Fruit fly (Drosophila melanogaster) whole organism, prepupa: Measurements from ENCODE around the gene CG15047.

Experiments used
- Blimp-1 ChIP-seq: fragments of 200-800 bp; sonication (Bioruptor generic); optimal IDR thresholded peaks from 3 replicates; lab custom pipeline; 2017; ENCODE audit warnings: missing biosample characterization, missing genetic modification characterization, mild to moderate bottlenecking, moderate library complexity, missing genetic modification reagents
- CG10631 ChIP-seq: fragments of 200-800 bp; sonication (Bioruptor generic); optimal IDR thresholded peaks from 2 replicates; lab custom pipeline; 2016; ENCODE audit warnings: missing biosample characterization, missing genetic modification characterization
- CG10669 ChIP-seq: fragments of 200-800 bp; sonication (Bioruptor generic); optimal IDR thresholded peaks from 3 replicates; lab custom pipeline; 2018; ENCODE audit warnings: missing biosample characterization, mild to moderate bottlenecking, missing genetic modification characterization, moderate library complexity
- CG11294 ChIP-seq: fragments of 200-800 bp; sonication (Bioruptor generic); IDR thresholded peaks from 2 replicates; pipeline ENCODE4 v1.3.6; 2022; ENCODE audit warnings: missing biosample characterization, missing genetic modification characterization
- CG11762 ChIP-seq: fragments of 200-800 bp; sonication (Bioruptor generic); optimal IDR thresholded peaks from 3 replicates; lab custom pipeline; 2016; ENCODE audit warnings: missing biosample characterization, missing genetic modification characterization; ENCODE audit not compliant: insufficient read depth
- CG15336 ChIP-seq: fragments of 200-800 bp; sonication (Bioruptor generic); IDR thresholded peaks from 2 replicates; pipeline ENCODE4 v1.3.6; 2022; ENCODE audit warnings: missing biosample characterization, missing genetic modification characterization
- CG1621 ChIP-seq: fragments of 200-800 bp; sonication (Bioruptor generic); optimal IDR thresholded peaks from 3 replicates; lab custom pipeline; 2018; ENCODE audit warnings: missing biosample characterization, mild to moderate bottlenecking, missing genetic modification characterization
- CG3032 ChIP-seq: fragments of 200-800 bp; optimal IDR thresholded peaks from 2 replicates; lab custom pipeline; 2019; ENCODE audit warnings: missing biosample characterization, mild to moderate bottlenecking, missing genetic modification characterization, moderate library complexity
- CG32006 ChIP-seq: fragments of 200-800 bp; sonication (Bioruptor generic); optimal IDR thresholded peaks from 3 replicates; lab custom pipeline; 2017; ENCODE audit warnings: missing biosample characterization, mild to moderate bottlenecking, missing genetic modification characterization
- CG34406 ChIP-seq: fragments of 200-800 bp; sonication (Bioruptor generic); optimal IDR thresholded peaks from 3 replicates; lab custom pipeline; 2016; ENCODE audit warnings: missing biosample characterization, missing genetic modification characterization
- CG3919 ChIP-seq: fragments of 200-800 bp; sonication (Bioruptor generic); optimal IDR thresholded peaks from 3 replicates; lab custom pipeline; 2016; ENCODE audit warnings: missing biosample characterization, missing genetic modification characterization
- CG4318 ChIP-seq: fragments of 200-800 bp; sonication (Bioruptor generic); optimal IDR thresholded peaks from 3 replicates; lab custom pipeline; 2017; ENCODE audit warnings: missing biosample characterization, mild to moderate bottlenecking, missing genetic modification characterization
- CG6163 ChIP-seq: fragments of 200-800 bp; sonication (Bioruptor generic); IDR thresholded peaks from 3 replicates; pipeline ENCODE4 v1.3.6; 2022; ENCODE audit warnings: missing biosample characterization, missing genetic modification characterization
- CG6276 ChIP-seq: fragments of 200-800 bp; sonication (Bioruptor generic); optimal IDR thresholded peaks from 2 replicates; lab custom pipeline; 2017; ENCODE audit warnings: missing biosample characterization, mild to moderate bottlenecking, missing genetic modification characterization
- CG6808 ChIP-seq: fragments of 200-800 bp; sonication (Bioruptor generic); optimal IDR thresholded peaks from 3 replicates; lab custom pipeline; 2017; ENCODE audit warnings: missing biosample characterization, missing genetic modification characterization, mild to moderate bottlenecking, moderate library complexity, missing genetic modification reagents
- CG6854 ChIP-seq: fragments of 200-800 bp; sonication (Bioruptor generic); optimal IDR thresholded peaks from 2 replicates; lab custom pipeline; 2017; ENCODE audit warnings: missing biosample characterization, mild to moderate bottlenecking, missing genetic modification characterization
- CG7368 ChIP-seq: fragments of 200-800 bp; sonication (Bioruptor generic); optimal IDR thresholded peaks from 3 replicates; lab custom pipeline; 2016; ENCODE audit warnings: missing biosample characterization, missing genetic modification characterization
- CG8119 ChIP-seq: fragments of 200-800 bp; sonication (Bioruptor generic); IDR thresholded peaks from 3 replicates; pipeline ENCODE4 v1.3.6; 2022; ENCODE audit warnings: missing biosample characterization, missing genetic modification characterization
- CG8319 ChIP-seq: fragments of 200-800 bp; sonication (Bioruptor generic); optimal IDR thresholded peaks from 3 replicates; lab custom pipeline; 2016; ENCODE audit warnings: missing biosample characterization, missing genetic modification characterization
- CG8632 ChIP-seq: fragments of 200-800 bp; sonication (Bioruptor generic); optimal IDR thresholded peaks from 3 replicates; lab custom pipeline; 2016; ENCODE audit warnings: missing biosample characterization, missing genetic modification characterization
- Eip78C ChIP-seq: fragments of 200-800 bp; sonication (Bioruptor generic); peaks from one replicate; lab custom pipeline; 2016; ENCODE audit warnings: missing biosample characterization, missing genetic modification characterization
- Ets96B ChIP-seq: fragments of 200-800 bp; optimal IDR thresholded peaks from 2 replicates; lab custom pipeline; 2019; ENCODE audit warnings: missing biosample characterization, mild to moderate bottlenecking, missing genetic modification characterization, moderate library complexity
- Gug ChIP-seq: fragments of 200-800 bp; sonication (Bioruptor generic); IDR thresholded peaks from 2 replicates; pipeline ENCODE4 v1.3.6; 2022; ENCODE audit warnings: missing biosample characterization, missing genetic modification characterization
- Hr38 ChIP-seq: sonication (Bioruptor generic); optimal IDR thresholded peaks from 2 replicates; lab custom pipeline; 2016; ENCODE audit warnings: missing biosample characterization, missing genetic modification characterization
- Hr4 ChIP-seq: fragments of 200-800 bp; sonication (Bioruptor generic); optimal IDR thresholded peaks from 3 replicates; lab custom pipeline; 2016; ENCODE audit warnings: missing biosample characterization, missing genetic modification characterization
- Lpt ChIP-seq: fragments of 200-800 bp; sonication (Bioruptor generic); optimal IDR thresholded peaks from 3 replicates; lab custom pipeline; 2016; ENCODE audit warnings: missing biosample characterization, missing genetic modification characterization
- Met ChIP-seq: fragments of 200-800 bp; sonication (Bioruptor generic); optimal IDR thresholded peaks from 3 replicates; lab custom pipeline; 2016; ENCODE audit warnings: missing biosample characterization, missing genetic modification characterization
- OdsH ChIP-seq: fragments of 200-800 bp; sonication (Bioruptor generic); optimal IDR thresholded peaks from 3 replicates; lab custom pipeline; 2016; ENCODE audit warnings: missing biosample characterization, missing genetic modification characterization
- Smox ChIP-seq: fragments of 200-800 bp; sonication (Bioruptor generic); optimal IDR thresholded peaks from 3 replicates; lab custom pipeline; 2016; ENCODE audit warnings: missing biosample characterization, missing genetic modification characterization
- Sox102F ChIP-seq: fragments of 200-800 bp; sonication (Bioruptor generic); optimal IDR thresholded peaks from 2 replicates; lab custom pipeline; 2016; ENCODE audit warnings: missing biosample characterization, mild to moderate bottlenecking, missing genetic modification characterization
- Sox14 ChIP-seq: fragments of 200-800 bp; sonication (Bioruptor generic); optimal IDR thresholded peaks from 3 replicates; lab custom pipeline; 2016; ENCODE audit warnings: missing biosample characterization, missing genetic modification characterization
- Sox15 ChIP-seq: fragments of 200-800 bp; sonication (Bioruptor generic); optimal IDR thresholded peaks from 3 replicates; lab custom pipeline; 2016; ENCODE audit warnings: missing biosample characterization, missing genetic modification characterization
- achi ChIP-seq: fragments of 200-800 bp; sonication (Bioruptor generic); optimal IDR thresholded peaks from 3 replicates; lab custom pipeline; 2016; ENCODE audit warnings: missing biosample characterization, missing genetic modification characterization
- cyc ChIP-seq: fragments of 200-800 bp; sonication (Bioruptor generic); optimal IDR thresholded peaks from 3 replicates; lab custom pipeline; 2016; ENCODE audit warnings: missing biosample characterization, missing genetic modification characterization
- dac ChIP-seq: fragments of 200-800 bp; sonication (Bioruptor generic); optimal IDR thresholded peaks from 2 replicates; lab custom pipeline; 2017; ENCODE audit warnings: missing biosample characterization, mild to moderate bottlenecking, missing genetic modification characterization
- eg ChIP-seq: fragments of 200-800 bp; sonication (Bioruptor generic); IDR thresholded peaks from 3 replicates; pipeline ENCODE4 v1.3.6; 2022; ENCODE audit warnings: missing biosample characterization, missing genetic modification characterization
- fd59A ChIP-seq: fragments of 200-800 bp; sonication (Bioruptor generic); optimal IDR thresholded peaks from 2 replicates; lab custom pipeline; 2017; ENCODE audit warnings: missing biosample characterization, mild to moderate bottlenecking, missing genetic modification characterization, missing genetic modification reagents
- fd85E ChIP-seq: fragments of 200-800 bp; sonication (Bioruptor generic); optimal IDR thresholded peaks from 3 replicates; lab custom pipeline; 2016; ENCODE audit warnings: missing biosample characterization, missing genetic modification characterization
- fkh ChIP-seq: fragments of 200-800 bp; sonication (Bioruptor generic); optimal IDR thresholded peaks from 3 replicates; lab custom pipeline; 2017; ENCODE audit warnings: missing biosample characterization, mild to moderate bottlenecking, missing genetic modification characterization, moderate library complexity
- lz ChIP-seq: fragments of 200-800 bp; sonication (Bioruptor generic); optimal IDR thresholded peaks from 3 replicates; lab custom pipeline; 2016; ENCODE audit warnings: missing biosample characterization, missing genetic modification characterization
- net ChIP-seq: fragments of 200-800 bp; sonication (Bioruptor generic); optimal IDR thresholded peaks from 3 replicates; lab custom pipeline; 2016; ENCODE audit warnings: missing biosample characterization, missing genetic modification characterization
- pdm3 ChIP-seq: fragments of 200-800 bp; sonication (Bioruptor generic); optimal IDR thresholded peaks from 3 replicates; lab custom pipeline; 2016; ENCODE audit warnings: missing biosample characterization, missing genetic modification characterization
- salr ChIP-seq, 2 experiments: fragments of 200-800 bp; sonication (Bioruptor generic); optimal IDR thresholded peaks; 3 replicates each; lab custom pipeline; 2016 to 2018; ENCODE audit warnings: missing biosample characterization in 2 of 2, missing genetic modification characterization in 2 of 2, mild to moderate bottlenecking in 1 of 2
- ss ChIP-seq, 2 experiments: fragments of 200-800 bp; sonication (Bioruptor generic); optimal IDR thresholded peaks; 2 replicates in 1 of 2; 3 replicates in 1 of 2; lab custom pipeline; 2017 to 2018; ENCODE audit warnings: mild to moderate bottlenecking in 2 of 2, missing biosample characterization in 2 of 2, missing genetic modification characterization in 2 of 2, moderate library complexity in 1 of 2
- svp ChIP-seq: fragments of 200-800 bp; sonication (Bioruptor generic); peaks from one replicate; lab custom pipeline; 2016; ENCODE audit warnings: missing biosample characterization, missing genetic modification characterization
- topi ChIP-seq: fragments of 200-800 bp; sonication (Bioruptor generic); optimal IDR thresholded peaks from 3 replicates; lab custom pipeline; 2016; ENCODE audit warnings: missing biosample characterization, missing genetic modification characterization
- vri ChIP-seq: fragments of 200-800 bp; sonication (Bioruptor generic); optimal IDR thresholded peaks from 3 replicates; lab custom pipeline; 2016; ENCODE audit warnings: missing biosample characterization, mild to moderate bottlenecking, missing genetic modification characterization

CG15047 gene

DNA sequence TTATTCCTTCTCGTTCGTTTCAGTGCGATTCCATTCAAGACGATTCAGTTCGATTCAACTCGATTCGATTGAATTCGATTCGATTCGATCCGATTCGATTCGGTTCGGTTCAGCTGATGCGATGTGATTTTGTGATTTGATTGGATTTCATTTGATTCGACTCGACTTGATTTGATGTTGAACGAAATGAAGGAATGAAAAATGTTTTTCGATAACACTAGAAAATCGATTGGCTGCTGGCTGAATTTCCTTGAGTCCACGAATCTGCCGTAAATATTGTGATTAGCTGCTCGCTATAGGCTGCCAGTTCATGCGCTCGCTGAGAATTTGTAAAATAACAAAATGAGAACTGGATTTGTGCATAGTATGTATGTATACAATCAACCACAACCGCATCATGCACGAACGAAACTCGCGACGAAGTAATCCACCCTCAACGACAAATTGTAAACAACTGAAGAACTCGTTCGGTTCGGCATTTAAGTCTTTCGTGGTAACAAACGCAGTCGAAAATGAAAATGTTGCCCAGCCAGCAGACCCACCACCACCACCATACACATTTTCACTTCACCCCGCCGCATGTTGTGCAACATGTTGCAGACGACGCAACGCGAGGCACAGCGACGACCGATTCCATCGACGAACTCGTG, 23.4 kb upstream of the CG15047 start, which contains the start of gene Wnt5 (continued):
- no peak for TF ChIP-seq Blimp-1 (GFP tag; lab: Kevin White, UChicago)
- TF ChIP-seq Smox (GFP tag; lab: Kevin White, UChicago): no peak
- no peak for TF ChIP-seq CG1621 (tag; lab: Kevin White, UChicago)
- TF ChIP-seq, all 60 proteins: peak for 6

DNA sequence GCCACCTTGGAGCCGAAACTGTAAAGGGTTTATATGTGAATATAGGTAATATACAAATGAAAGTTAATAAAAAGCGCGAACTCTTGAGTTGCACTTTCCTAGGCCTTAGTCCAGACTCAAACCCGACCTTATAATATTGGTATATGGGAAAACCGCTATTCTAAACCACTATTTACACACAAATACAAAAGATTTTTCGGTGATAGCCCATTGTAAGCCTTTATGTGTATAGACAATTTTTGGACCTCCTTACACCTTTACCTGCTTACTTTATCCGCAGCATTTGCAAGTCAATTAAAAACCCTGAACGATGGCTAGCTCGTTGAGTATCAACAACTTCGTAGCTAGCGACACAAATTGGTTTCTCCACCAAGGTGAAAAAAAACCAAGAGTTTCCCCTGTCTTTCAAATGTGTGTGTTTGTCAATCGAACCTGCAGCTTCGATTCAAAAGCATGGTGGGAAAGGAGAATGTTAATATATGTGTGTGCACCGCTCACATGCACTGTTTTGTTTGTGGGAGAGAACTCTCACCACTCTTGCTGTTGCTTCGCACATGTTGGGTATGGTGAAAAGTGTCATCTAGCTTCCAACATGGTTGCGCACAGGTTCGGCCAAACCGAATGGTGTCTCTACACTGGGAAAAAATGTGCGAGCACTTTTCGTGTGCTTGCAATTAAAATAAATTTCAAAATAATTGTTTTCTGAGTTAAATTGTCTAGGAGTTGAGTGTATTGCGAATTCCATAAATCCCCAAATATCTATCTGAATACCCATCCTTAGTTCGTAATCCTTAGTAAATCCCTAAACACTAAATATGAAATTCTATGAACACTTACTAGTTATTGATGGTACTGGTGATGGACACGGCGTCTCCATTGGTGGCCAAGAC, 21.6 kb upstream of the CG15047 start:
- peak; percentile 24 for TF ChIP-seq fd85E (GFP tag; lab: Kevin White, UChicago)
- TF ChIP-seq Sox14: peak; percentile 64
- TF ChIP-seq CG8119: peak; percentile 84
- TF ChIP-seq net (GFP tag; lab: Kevin White, UChicago): peak; percentile 82
- peak; percentile 69 for TF ChIP-seq cyc
- peak; percentile 69 for TF ChIP-seq Sox102F (GFP tag; lab: Kevin White, UChicago)
- peak; percentile 70 for TF ChIP-seq CG32006
- peak; percentile 31 for TF ChIP-seq fkh (GFP tag; lab: Kevin White, UChicago)
- no peak for TF ChIP-seq CG6854
- TF ChIP-seq Lpt (GFP tag; lab: Kevin White, UChicago): peak; percentile 27
- peak; percentile 67 for TF ChIP-seq achi (GFP tag; lab: Kevin White, UChicago)
- TF ChIP-seq Blimp-1 (GFP tag; lab: Kevin White, UChicago): no peak
- peak; percentile 90 for TF ChIP-seq CG15336 (GFP tag; lab: Robert Waterston, UW)
- TF ChIP-seq ss (GFP tag; optimal IDR thresholded peaks at IDR 0.05; lab: Kevin White, UChicago): peak in 1 of 2 experiments; percentile 1
- TF ChIP-seq Ets96B (tag; lab: Kevin White, UChicago): peak; percentile 57
- peak; percentile 71 for TF ChIP-seq lz (GFP tag; lab: Kevin White, UChicago)
- TF ChIP-seq CG11762: peak; percentile 67
- TF ChIP-seq eg (GFP tag; lab: Robert Waterston, UW): peak; percentile 90
- peak; percentile 67 for TF ChIP-seq Hr4
- TF ChIP-seq topi (GFP tag; lab: Kevin White, UChicago): peak; percentile 80
- no peak for TF ChIP-seq CG4318 (GFP tag; lab: Kevin White, UChicago)
- TF ChIP-seq CG34406 (GFP tag; lab: Kevin White, UChicago): peak; percentile 68
- peak; percentile 49 for TF ChIP-seq CG6808 (GFP tag; lab: Kevin White, UChicago)
- peak; percentile 69 for TF ChIP-seq CG7368 (GFP tag; lab: Kevin White, UChicago)
- TF ChIP-seq Met (GFP tag; lab: Kevin White, UChicago): peak; percentile 83
- peak; percentile 66 for TF ChIP-seq dac (GFP tag; lab: Kevin White, UChicago)
- peak; percentile 80 for TF ChIP-seq CG6276 (GFP tag; lab: Kevin White, UChicago)
- peak; percentile 73 for TF ChIP-seq CG10669 (GFP tag; lab: Kevin White, UChicago)
- TF ChIP-seq salr (GFP tag; optimal IDR thresholded peaks at IDR 0.05; lab: Kevin White, UChicago): peak; percentile 3 to 60
- TF ChIP-seq CG6163 (GFP tag; lab: Robert Waterston, UW): peak; percentile 91
- TF ChIP-seq svp: no peak
- TF ChIP-seq OdsH (GFP tag; lab: Kevin White, UChicago): peak; percentile 71
- TF ChIP-seq CG8632 (GFP tag; lab: Kevin White, UChicago): peak; percentile 61
- TF ChIP-seq vri (GFP tag; lab: Kevin White, UChicago): peak; percentile 54
- peak; percentile 95 for TF ChIP-seq Eip78C (GFP tag; lab: Kevin White, UChicago)
- TF ChIP-seq CG3919 (GFP tag; lab: Kevin White, UChicago): peak; percentile 82
- TF ChIP-seq Sox15 (GFP tag; lab: Kevin White, UChicago): peak; percentile 22
- TF ChIP-seq Gug: peak; percentile 79
- peak; percentile 56; the same call in 1 of the 2 replicates for TF ChIP-seq CG11294 (GFP tag; lab: Robert Waterston, UW)
- TF ChIP-seq CG3032 (tag; lab: Kevin White, UChicago): peak; percentile 42
- peak; percentile 74 for TF ChIP-seq pdm3
- TF ChIP-seq fd59A (GFP tag; lab: Kevin White, UChicago): peak; percentile 41
- TF ChIP-seq CG8319 (GFP tag; lab: Kevin White, UChicago): peak; percentile 52
- TF ChIP-seq CG10631 (GFP tag; lab: Kevin White, UChicago): peak; percentile 72
- no peak for TF ChIP-seq Hr38 (GFP tag; lab: Kevin White, UChicago)
